Worm (Caenorhabditis elegans): ENCODE measurements around the gene srb-5.

srb-5 gene

ce11 chrII:5200987-5201582, 37.9 kb upstream of the srb-5 start (continued):
- peak in 1 of 2 experiments; percentile 21 for TF ChIP-seq unc-62 (GFP tag; optimal IDR thresholded peaks at IDR 0.05 in 1 of 2)
- no peak for TF ChIP-seq unc-62 (tag; optimal IDR thresholded peaks at IDR 0.05)
- TF ChIP-seq lir-3 (tag; optimal IDR thresholded peaks at IDR 0.05), result no peak

ce11 chrII:5200205-5200604, 37.0 kb upstream of the srb-5 start:
- TF ChIP-seq T26A8.4 (GFP tag; IDR thresholded peaks at IDR 0.05) (peak; percentile 36; the same call in 1 of the 2 replicates), snpc-4 (tag; optimal IDR thresholded peaks at IDR 0.05) (peak; percentile 63), F26F4.8 (GFP tag; conservative IDR thresholded peaks at IDR 0.05) (0 out of 2 replicates have a peak, but pooled peaks have one; percentile 53)

ce11 chrII:5199497-5199896, 36.3 kb upstream of the srb-5 start, which contains the start of gene msp-50:
msp-50 (plus strand) TSS chrII:5199797.
- TF ChIP-seq vab-7 (GFP tag; IDR thresholded peaks at IDR 0.05), result no peak
- no peak for TF ChIP-seq pha-4 (GFP tag; IDR thresholded peaks at IDR 0.05)
- no peak for TF ChIP-seq pha-4 (tag; optimal IDR thresholded peaks at IDR 0.05)
- no peak for TF ChIP-seq lin-1 (GFP tag; IDR thresholded peaks at IDR 0.05)
- no peak for TF ChIP-seq spr-3 (GFP tag; optimal IDR thresholded peaks at IDR 0.05)
- no peak for TF ChIP-seq duxl-1 (tag; optimal IDR thresholded peaks at IDR 0.05; ENCODE audit: poor library complexity)
- no peak for TF ChIP-seq F10B5.3 (tag; optimal IDR thresholded peaks at IDR 0.05)
- TF ChIP-seq lin-38 (GFP tag; IDR thresholded peaks at IDR 0.05), result no peak
- TF ChIP-seq gei-8 (GFP tag; optimal IDR thresholded peaks at IDR 0.05), result no peak
- no peak for TF ChIP-seq nhr-28 (tag; optimal IDR thresholded peaks at IDR 0.05)
- TF ChIP-seq pqm-1 (tag; optimal IDR thresholded peaks at IDR 0.05), result no peak

- no peak for TF ChIP-seq php-3 (GFP tag; IDR thresholded peaks at IDR 0.05)
Measured at ce11 chrII:5195504-5195903, 32.3 kb upstream of the srb-5 start, which contains the start of gene C34F11.5. C34F11.5 (plus strand) TSS chrII:5195804.

- no peak for TF ChIP-seq hlh-11 (tag; optimal IDR thresholded peaks at IDR 0.05)
Measured at ce11 chrII:5194066-5194465, 30.9 kb upstream of the srb-5 start, which contains the start of gene msp-49. msp-49 (plus strand) TSS chrII:5194366.

ce11 chrII:5191766-5192165, 28.6 kb upstream of the srb-5 start:
- TF ChIP-seq F37D6.2 (tag; optimal IDR thresholded peaks at IDR 0.05), result no peak
- peak; percentile 74 for TF ChIP-seq dve-1 (tag; optimal IDR thresholded peaks at IDR 0.05; ENCODE audit: insufficient read depth)
- TF ChIP-seq ceh-32 (tag; optimal IDR thresholded peaks at IDR 0.05; ENCODE audit: poor library complexity), result no peak
- TF ChIP-seq dmd-6 (GFP tag; IDR thresholded peaks at IDR 0.05), result peak; percentile 65
- TF ChIP-seq unc-62 (GFP tag; optimal IDR thresholded peaks at IDR 0.05 in 1 of 2), result no peak
- TF ChIP-seq unc-62 (tag; optimal IDR thresholded peaks at IDR 0.05), result no peak
- TF ChIP-seq daf-16 (GFP tag; optimal IDR thresholded peaks at IDR 0.05), result no peak
- TF ChIP-seq daf-16 (tag; optimal IDR thresholded peaks at IDR 0.05), result peak; percentile 69
- no peak for TF ChIP-seq hmg-1.1 (GFP tag; IDR thresholded peaks at IDR 0.05)
- TF ChIP-seq lin-13 (GFP tag; optimal IDR thresholded peaks at IDR 0.05), result no peak
- TF ChIP-seq hlh-11 (tag; optimal IDR thresholded peaks at IDR 0.05), result peak; percentile 67
- peak; percentile 60 for TF ChIP-seq nhr-77 (tag; optimal IDR thresholded peaks at IDR 0.05)
- no peak for TF ChIP-seq zip-2 (tag; optimal IDR thresholded peaks at IDR 0.05)
- no peak for TF ChIP-seq egl-43 (GFP tag; IDR thresholded peaks at IDR 0.05)
- TF ChIP-seq php-3 (GFP tag; IDR thresholded peaks at IDR 0.05), result peak; percentile 47; the same call in 1 of the 2 replicates
- no peak for TF ChIP-seq saeg-2 (GFP tag; IDR thresholded peaks at IDR 0.05)
- TF ChIP-seq spr-3 (GFP tag; optimal IDR thresholded peaks at IDR 0.05), result no peak
- no peak for TF ChIP-seq Y5F2A.4 (GFP tag; optimal IDR thresholded peaks at IDR 0.05)
- no peak for TF ChIP-seq zag-1 (tag; optimal IDR thresholded peaks at IDR 0.05)
- no peak for TF ChIP-seq Y75B8A.6 (GFP tag; IDR thresholded peaks at IDR 0.05)
- TF ChIP-seq nhr-111 (GFP tag; optimal IDR thresholded peaks at IDR 0.05), result no peak
- no peak for TF ChIP-seq vab-7 (GFP tag; IDR thresholded peaks at IDR 0.05)
- TF ChIP-seq jun-1 (tag; optimal IDR thresholded peaks at IDR 0.05), result peak; percentile 18
- no peak for TF ChIP-seq hlh-30 (tag; optimal IDR thresholded peaks at IDR 0.05; ENCODE audit: insufficient read depth)
- TF ChIP-seq zfp-2 (tag; optimal IDR thresholded peaks at IDR 0.05), result no peak
- no peak for TF ChIP-seq mdt-29 (GFP tag; IDR thresholded peaks at IDR 0.05)
- TF ChIP-seq skn-1 (tag; optimal IDR thresholded peaks at IDR 0.05), result no peak
- TF ChIP-seq mxl-2 (GFP tag; conservative IDR thresholded peaks at IDR 0.05), result no peak
- TF ChIP-seq nhr-28 (tag; optimal IDR thresholded peaks at IDR 0.05), result peak; percentile 81
